Worm (Caenorhabditis elegans): ENCODE results near the gene abl-1.

abl-1 gene

DNA sequence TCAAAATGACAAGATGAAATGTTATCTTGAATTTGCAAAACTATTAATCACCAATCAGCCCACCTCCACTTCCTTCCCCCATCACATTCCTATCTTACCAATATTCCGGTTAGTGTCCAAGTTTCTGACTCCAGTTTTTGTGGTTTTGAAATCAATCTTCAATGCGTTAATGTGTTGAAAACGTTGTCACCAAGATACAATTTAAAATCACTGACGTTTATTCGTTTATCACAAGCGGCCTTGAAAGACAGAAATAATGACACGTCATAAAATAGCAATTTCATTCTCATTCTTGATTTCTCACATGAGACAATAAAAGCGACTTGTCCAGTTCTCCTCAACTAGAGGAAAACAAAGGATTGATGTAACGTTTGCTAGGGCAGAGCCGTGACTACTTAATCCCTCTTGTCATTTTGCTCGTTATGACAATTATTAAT is 24.3 kb downstream of the abl-1 start (continued):
- TF ChIP-seq unc-62 (GFP tag; optimal IDR thresholded peaks at IDR 0.05 in 1 of 2) = peak in 1 of 2 experiments; percentile 99
- no peak for TF ChIP-seq unc-62 (tag; optimal IDR thresholded peaks at IDR 0.05)
- no peak for TF ChIP-seq hlh-11 (tag; optimal IDR thresholded peaks at IDR 0.05)
- no peak for TF ChIP-seq T26A8.4 (GFP tag; IDR thresholded peaks at IDR 0.05)
- TF ChIP-seq nhr-237 (tag; optimal IDR thresholded peaks at IDR 0.05) = no peak

DNA sequence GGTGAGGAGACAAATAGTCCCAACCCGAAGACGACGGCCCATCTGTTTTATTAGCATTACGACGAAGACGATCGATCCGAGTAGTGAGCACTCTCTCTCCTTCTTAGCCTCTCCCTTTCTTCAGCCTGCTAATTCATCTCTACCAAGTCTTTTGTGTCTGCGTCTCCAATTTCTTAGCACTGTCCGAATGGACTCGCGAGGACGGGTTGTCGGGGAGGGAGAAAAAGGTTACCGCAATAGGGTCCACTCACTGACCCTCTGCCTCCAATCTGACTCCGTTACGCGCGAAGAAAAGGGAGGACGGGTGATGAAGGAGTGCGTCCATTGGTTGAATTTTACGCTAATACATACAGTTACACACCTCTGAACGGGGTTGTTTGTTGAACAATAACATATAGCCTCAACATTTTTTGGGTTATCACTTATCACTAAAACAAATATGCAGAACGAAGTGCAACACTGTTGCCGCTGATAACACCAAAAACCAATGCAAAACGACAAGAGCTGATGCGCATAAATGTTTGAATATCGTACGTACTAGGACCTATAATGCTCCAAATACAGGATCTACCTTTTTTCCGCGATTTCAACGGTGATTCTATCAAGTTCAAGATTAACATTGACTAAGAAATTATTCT is 26.3 kb downstream of the abl-1 start:
- no peak for TF ChIP-seq F26F4.8 (GFP tag; conservative IDR thresholded peaks at IDR 0.05)
- no peak for TF ChIP-seq spr-3 (GFP tag; optimal IDR thresholded peaks at IDR 0.05)
- no peak for TF ChIP-seq snpc-4 (tag; optimal IDR thresholded peaks at IDR 0.05)
- TF ChIP-seq ceh-82 (tag; optimal IDR thresholded peaks at IDR 0.05) = no peak
- TF ChIP-seq ztf-11 (tag; optimal IDR thresholded peaks at IDR 0.05) = no peak
- TF ChIP-seq nhr-76 (tag; optimal IDR thresholded peaks at IDR 0.05) = no peak
- TF ChIP-seq nhr-42 (GFP tag; IDR thresholded peaks at IDR 0.05) = no peak
- peak; percentile 15 for TF ChIP-seq nhr-28 (tag; optimal IDR thresholded peaks at IDR 0.05)
- TF ChIP-seq pqm-1 (tag; optimal IDR thresholded peaks at IDR 0.05) = peak; percentile 47
- TF ChIP-seq dve-1 (tag; optimal IDR thresholded peaks at IDR 0.05; ENCODE audit: insufficient read depth) = no peak
- TF ChIP-seq lin-39 (tag; optimal IDR thresholded peaks at IDR 0.05) = no peak
- no peak for TF ChIP-seq ztf-7 (tag; optimal IDR thresholded peaks at IDR 0.05)
- TF ChIP-seq nhr-111 (GFP tag; optimal IDR thresholded peaks at IDR 0.05) = no peak
- no peak for TF ChIP-seq nhr-10 (tag; optimal IDR thresholded peaks at IDR 0.05)
- TF ChIP-seq nhr-48 (tag; optimal IDR thresholded peaks at IDR 0.05) = no peak
- TF ChIP-seq F10B5.3 (tag; optimal IDR thresholded peaks at IDR 0.05) = no peak
- no peak for TF ChIP-seq zip-11 (GFP tag; IDR thresholded peaks at IDR 0.05)
- no peak for TF ChIP-seq dmd-8 (GFP tag; IDR thresholded peaks at IDR 0.05)
- TF ChIP-seq F37D6.2 (tag; optimal IDR thresholded peaks at IDR 0.05) = no peak
- no peak for TF ChIP-seq Y48G9A.11 (GFP tag; IDR thresholded peaks at IDR 0.05)
- no peak for TF ChIP-seq mxl-2 (GFP tag; conservative IDR thresholded peaks at IDR 0.05)
- TF ChIP-seq rbr-2 (tag; optimal IDR thresholded peaks at IDR 0.05) = peak; percentile 10
- no peak for TF ChIP-seq fkh-10 (GFP tag; optimal IDR thresholded peaks at IDR 0.05)
- TF ChIP-seq daf-8 (GFP tag; IDR thresholded peaks at IDR 0.05) = no peak
- TF ChIP-seq cey-2 (tag; optimal IDR thresholded peaks at IDR 0.05; ENCODE audit: borderline replicate concordance, insufficient read depth) = no peak
- peak; percentile 58 for TF ChIP-seq mep-1 (tag; optimal IDR thresholded peaks at IDR 0.05)
- TF ChIP-seq vab-7 (GFP tag; IDR thresholded peaks at IDR 0.05) = 0 out of 2 replicates have a peak, but pooled peaks have one; percentile 32
- no peak for TF ChIP-seq mdl-1 (tag; optimal IDR thresholded peaks at IDR 0.05)
- TF ChIP-seq set-16 (GFP tag; IDR thresholded peaks at IDR 0.05) = no peak
- no peak for TF ChIP-seq Y105C5A.15 (GFP tag; IDR thresholded peaks at IDR 0.05)
- peak; percentile 33 for TF ChIP-seq hlh-11 (tag; optimal IDR thresholded peaks at IDR 0.05)
- TF ChIP-seq mes-2 (tag; optimal IDR thresholded peaks at IDR 0.05; ENCODE audit: poor library complexity, severe bottlenecking) = peak; percentile 30
- no peak for TF ChIP-seq nhr-25 (tag; optimal IDR thresholded peaks at IDR 0.05; ENCODE audit: borderline replicate concordance, insufficient read depth)
- TF ChIP-seq zfp-2 (tag; optimal IDR thresholded peaks at IDR 0.05) = no peak
- TF ChIP-seq ctbp-1 (GFP tag; IDR thresholded peaks at IDR 0.05) = no peak
- no peak for TF ChIP-seq duxl-1 (tag; optimal IDR thresholded peaks at IDR 0.05; ENCODE audit: poor library complexity)
- TF ChIP-seq lir-3 (tag; optimal IDR thresholded peaks at IDR 0.05) = no peak
- TF ChIP-seq aly-2 (tag; optimal IDR thresholded peaks at IDR 0.05) = no peak
- TF ChIP-seq zip-2 (tag; optimal IDR thresholded peaks at IDR 0.05) = no peak
- no peak for TF ChIP-seq Y5F2A.4 (GFP tag; optimal IDR thresholded peaks at IDR 0.05)
- TF ChIP-seq lin-1 (GFP tag; IDR thresholded peaks at IDR 0.05) = no peak
- no peak for TF ChIP-seq tag-97 (GFP tag; IDR thresholded peaks at IDR 0.05)
- peak in 1 of 2 experiments; percentile 41 for TF ChIP-seq lsy-2 (tag; optimal IDR thresholded peaks at IDR 0.05)
- TF ChIP-seq dmd-6 (GFP tag; IDR thresholded peaks at IDR 0.05) = no peak
- TF ChIP-seq hif-1 (tag; optimal IDR thresholded peaks at IDR 0.05) = no peak

Data from whole organism, L4 larva.